Worm (Caenorhabditis elegans): ENCODE results near the gene clec-25.

Gene clec-25

DNA sequence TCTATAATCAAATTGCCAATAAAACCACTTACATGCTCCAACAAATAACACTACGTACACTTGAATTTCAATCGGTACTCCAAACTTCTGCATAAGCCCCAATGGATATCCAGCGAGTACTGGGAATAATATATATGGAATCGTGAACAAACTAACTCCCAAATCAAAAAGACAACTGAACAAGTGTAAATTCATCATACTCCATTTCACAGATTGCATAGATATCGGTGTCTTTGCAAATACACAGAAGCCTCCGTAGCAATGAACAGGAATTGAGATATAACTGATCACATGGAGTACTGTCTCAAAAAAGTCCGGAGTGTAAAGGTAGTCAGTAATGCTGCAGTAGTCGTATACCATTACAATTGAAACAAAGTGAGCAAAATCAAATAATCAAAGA lies 13.6 kb upstream of the clec-25 start, which contains the start of gene srh-214:
Gene srh-214, minus strand, starts transcription at position 360 of the 400 bp plus-strand sequence.
- TF ChIP-seq dao-5 (tag; optimal IDR thresholded peaks at IDR 0.05) (no peak), W03F9.2 (tag; optimal IDR thresholded peaks at IDR 0.05) (no peak), him-1 (tag; optimal IDR thresholded peaks at IDR 0.05) (no peak)

DNA sequence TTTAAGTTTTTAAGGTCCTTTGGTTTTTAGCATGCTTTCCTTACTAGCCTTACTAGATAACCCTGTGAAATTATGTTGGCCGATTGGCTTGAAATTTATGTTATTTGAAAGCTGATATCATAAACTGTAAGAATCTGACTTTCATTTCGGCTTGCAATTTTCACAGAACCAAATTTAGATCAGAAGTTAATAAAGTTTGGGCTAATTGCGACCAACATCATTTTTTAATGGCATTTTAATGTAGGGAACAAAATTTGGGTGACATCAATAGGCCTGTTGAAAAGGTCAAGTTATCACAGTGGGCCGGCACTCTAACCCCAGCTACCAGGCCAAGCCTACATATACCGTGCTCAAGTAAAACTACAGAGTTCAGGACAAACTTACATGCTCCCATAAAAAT lies 11.7 kb upstream of the clec-25 start:
- TF ChIP-seq dao-5 (tag; optimal IDR thresholded peaks at IDR 0.05) (no peak), W03F9.2 (tag; optimal IDR thresholded peaks at IDR 0.05) (no peak), him-1 (tag; optimal IDR thresholded peaks at IDR 0.05) (no peak)

DNA sequence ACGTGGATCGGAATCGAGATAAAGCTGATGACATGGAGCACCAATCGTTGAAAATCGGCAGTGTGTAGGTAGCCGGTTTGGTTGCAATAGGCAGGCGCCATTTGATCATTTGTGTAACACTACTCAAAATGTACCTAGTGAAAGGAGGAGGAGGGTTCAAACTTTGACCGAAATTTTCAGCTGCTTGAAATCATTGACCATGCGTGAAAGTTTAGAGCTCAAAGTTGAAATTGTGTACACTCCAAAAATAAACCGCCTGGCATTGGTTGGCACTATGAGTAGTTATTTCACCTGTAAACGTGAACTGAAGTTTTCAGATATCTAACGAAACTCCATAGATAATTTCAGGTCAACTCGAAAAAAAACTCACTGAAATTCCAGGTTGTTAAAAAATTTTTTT lies 11.1 kb upstream of the clec-25 start, which contains the start of gene srh-215:
Gene srh-215, minus strand, starts transcription at position 101 of the 400 bp plus-strand sequence.
- no peak for TF ChIP-seq dao-5 (tag; optimal IDR thresholded peaks at IDR 0.05)
- TF ChIP-seq W03F9.2 (tag; optimal IDR thresholded peaks at IDR 0.05): no peak
- TF ChIP-seq him-1 (tag; optimal IDR thresholded peaks at IDR 0.05): no peak

DNA sequence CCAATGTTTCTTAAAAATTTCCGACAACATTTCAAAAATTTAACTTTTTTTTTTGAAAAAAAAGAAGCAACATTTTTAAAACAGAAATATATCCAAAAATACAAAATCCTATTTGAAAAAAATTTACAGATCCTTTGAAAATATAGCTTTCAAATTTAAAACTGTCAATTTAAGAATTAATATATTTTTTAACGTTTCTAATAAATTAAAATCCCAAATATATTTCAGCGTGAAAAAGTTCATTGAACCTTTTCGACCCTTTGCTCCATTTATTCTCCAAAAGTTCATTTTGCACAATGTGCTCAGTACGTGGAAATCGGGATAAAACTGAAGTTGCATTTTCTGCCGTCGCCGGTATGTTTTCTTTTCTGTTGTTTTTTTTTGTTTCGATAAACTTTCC lies 10.2 kb upstream of the clec-25 start, which contains the start of gene phy-3:
Gene phy-3, plus strand, starts transcription at position 301 of the 400 bp plus-strand sequence.
- TF ChIP-seq him-1 (tag; optimal IDR thresholded peaks at IDR 0.05) (no peak), W03F9.2 (tag; optimal IDR thresholded peaks at IDR 0.05) (no peak), dao-5 (tag; optimal IDR thresholded peaks at IDR 0.05) (no peak)

DNA sequence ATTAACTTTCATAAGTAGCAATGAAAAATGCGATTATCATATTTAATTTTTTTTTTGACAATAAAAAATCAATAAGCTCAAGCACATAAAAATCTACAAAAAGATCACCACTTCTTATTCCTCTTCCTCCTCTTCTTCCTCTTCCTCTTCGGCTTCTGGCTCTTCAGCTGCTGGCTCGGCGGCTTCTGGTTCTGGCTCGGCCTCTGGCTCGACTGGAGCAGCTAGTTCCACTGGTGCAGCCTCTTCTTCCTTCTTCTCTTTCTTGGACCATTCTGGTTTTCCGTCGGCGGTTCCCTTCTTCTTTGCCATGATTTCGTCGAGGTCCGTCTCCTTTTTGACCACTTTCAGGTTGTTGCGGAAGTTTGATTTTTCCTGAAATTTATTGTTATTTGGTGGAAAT lies 9.4 kb upstream of the clec-25 start:
- no peak for TF ChIP-seq dao-5 (tag; optimal IDR thresholded peaks at IDR 0.05)
- TF ChIP-seq him-1 (tag; optimal IDR thresholded peaks at IDR 0.05): no peak
- TF ChIP-seq W03F9.2 (tag; optimal IDR thresholded peaks at IDR 0.05): no peak

DNA sequence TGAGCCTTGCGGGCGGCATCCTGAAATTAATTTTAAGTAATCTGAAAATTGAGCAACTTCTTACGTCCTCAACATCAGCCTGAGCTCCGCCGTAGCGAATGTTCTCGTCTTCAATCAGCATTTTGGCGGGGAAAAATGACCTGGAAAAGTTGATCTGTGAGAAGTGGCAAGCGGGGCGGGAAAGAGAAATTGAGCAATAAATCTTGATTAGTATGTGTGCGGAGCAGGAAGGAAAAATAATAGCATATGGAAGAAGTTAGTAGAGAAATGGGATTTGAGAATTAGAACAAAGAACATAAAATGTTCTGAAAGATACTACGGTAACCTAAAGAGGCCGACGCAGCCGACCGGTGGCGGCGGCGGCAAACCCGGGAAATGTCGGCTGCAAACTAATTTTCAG lies 8.1 kb upstream of the clec-25 start, which contains the start of gene tni-3:
Gene tni-3, minus strand, starts transcription at position 140 of the 400 bp plus-strand sequence.
- no peak for TF ChIP-seq him-1 (tag; optimal IDR thresholded peaks at IDR 0.05)
- no peak for TF ChIP-seq dao-5 (tag; optimal IDR thresholded peaks at IDR 0.05)
- no peak for TF ChIP-seq W03F9.2 (tag; optimal IDR thresholded peaks at IDR 0.05)

DNA sequence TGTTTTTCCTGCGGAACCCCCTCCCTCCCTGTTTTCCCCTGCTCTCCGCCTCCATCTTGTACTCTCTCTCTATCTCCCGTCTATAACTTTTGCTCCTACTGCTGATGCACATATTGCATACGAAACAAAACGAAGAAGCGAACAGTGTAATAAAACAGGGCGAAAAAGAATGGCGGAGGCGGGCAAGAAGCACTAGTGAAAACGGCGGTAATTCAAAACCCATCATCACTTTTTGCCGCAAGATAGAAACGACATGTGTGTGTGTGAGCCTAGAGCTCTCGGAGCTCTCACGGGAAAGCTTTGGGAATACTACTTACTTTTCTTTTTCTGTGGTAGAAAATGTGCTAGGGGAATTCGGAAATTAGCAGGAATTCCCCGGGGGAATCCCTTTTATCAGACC lies 6.9 kb upstream of the clec-25 start:
- TF ChIP-seq dao-5 (tag; optimal IDR thresholded peaks at IDR 0.05): no peak
- no peak for TF ChIP-seq him-1 (tag; optimal IDR thresholded peaks at IDR 0.05)
- TF ChIP-seq W03F9.2 (tag; optimal IDR thresholded peaks at IDR 0.05): no peak

DNA sequence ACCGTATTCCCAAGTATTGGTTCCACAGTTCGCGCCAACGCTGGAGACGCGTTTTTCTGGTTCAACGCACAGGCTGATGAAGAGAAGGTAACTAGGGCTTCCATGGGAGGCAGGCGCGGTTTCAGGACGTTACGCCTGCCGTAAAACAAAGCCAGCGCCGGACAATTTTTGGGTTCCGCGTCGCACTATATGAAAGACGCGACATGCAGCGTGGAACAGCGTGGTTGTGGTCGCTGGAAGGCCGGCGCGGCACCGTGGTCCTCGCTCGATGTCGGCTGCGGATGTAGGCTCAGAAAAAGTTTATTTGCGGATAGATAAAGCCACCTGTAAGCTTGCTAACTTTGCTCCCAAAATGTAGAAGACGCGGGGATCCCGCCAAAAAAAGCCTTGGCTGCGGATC lies 4.6 kb upstream of the clec-25 start:
- TF ChIP-seq him-1 (tag; optimal IDR thresholded peaks at IDR 0.05) (no peak), dao-5 (tag; optimal IDR thresholded peaks at IDR 0.05) (no peak), W03F9.2 (tag; optimal IDR thresholded peaks at IDR 0.05) (no peak)

DNA sequence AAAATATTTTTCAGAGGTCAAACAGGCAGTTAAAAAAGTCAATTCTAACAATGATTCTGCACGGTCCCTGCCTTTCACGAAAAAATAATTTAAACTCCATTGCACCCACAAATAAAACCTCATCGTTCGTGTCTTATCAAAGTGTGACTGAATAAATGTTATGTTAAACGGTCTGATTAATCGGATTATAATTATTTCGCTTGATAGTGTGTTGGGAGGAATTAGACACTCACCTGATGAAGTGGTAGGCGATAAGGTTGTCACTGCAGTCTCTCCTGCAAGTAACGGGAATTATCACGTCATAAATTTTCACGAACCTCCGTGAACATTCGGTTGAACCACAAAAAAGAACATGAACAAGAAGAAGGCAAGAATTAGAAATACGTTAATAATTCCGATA lies 2.8 kb upstream of the clec-25 start:
- TF ChIP-seq him-1 (tag; optimal IDR thresholded peaks at IDR 0.05) (no peak), dao-5 (tag; optimal IDR thresholded peaks at IDR 0.05) (no peak), W03F9.2 (tag; optimal IDR thresholded peaks at IDR 0.05) (no peak)

DNA sequence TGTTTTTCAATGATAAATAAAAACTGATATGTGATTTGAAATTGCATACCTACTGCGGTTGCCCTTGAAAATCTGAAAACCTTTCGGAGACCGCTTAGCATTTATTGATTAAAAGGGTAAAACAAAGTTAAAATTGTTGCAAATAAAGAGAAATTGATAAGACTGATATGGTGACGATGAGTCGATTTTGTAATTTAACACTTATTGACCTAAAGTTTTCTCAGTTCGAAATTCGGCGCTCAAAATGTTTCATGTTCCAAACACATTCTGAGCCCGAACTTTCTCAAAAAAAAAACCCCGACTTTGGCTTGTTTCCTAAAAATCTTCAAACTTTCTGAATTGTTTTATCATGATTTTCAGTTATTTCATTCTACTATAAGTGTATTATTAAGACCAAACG lies 2.1 kb upstream of the clec-25 start, which contains the start of gene clec-40:
Gene clec-40, minus strand, starts transcription at position 101 of the 400 bp plus-strand sequence.
- no peak for TF ChIP-seq him-1 (tag; optimal IDR thresholded peaks at IDR 0.05)
- no peak for TF ChIP-seq dao-5 (tag; optimal IDR thresholded peaks at IDR 0.05)
- no peak for TF ChIP-seq W03F9.2 (tag; optimal IDR thresholded peaks at IDR 0.05)

DNA sequence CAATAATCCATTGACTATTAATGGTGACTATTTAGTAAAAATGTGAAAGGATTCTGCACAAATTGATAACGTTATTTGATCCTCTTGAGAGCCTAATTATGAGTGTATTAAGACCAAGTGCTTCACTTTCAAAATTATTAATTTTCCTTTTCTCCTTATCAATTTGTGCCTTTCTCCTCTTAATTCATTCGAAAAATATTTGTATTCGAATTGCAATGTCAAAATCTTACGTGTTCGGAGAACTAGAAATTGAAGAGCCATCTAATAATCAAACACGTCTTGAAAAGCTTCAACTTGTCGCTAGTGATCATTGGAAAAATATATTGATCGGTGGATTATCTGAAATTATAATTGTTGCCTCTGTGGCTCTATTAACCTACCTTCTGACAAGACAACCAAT lies 5.5 kb downstream of the clec-25 start, which contains the start of the genes clec-36 and clec-26:
Gene clec-36, minus strand, starts transcription at position 101 of the 400 bp plus-strand sequence.
Gene clec-26, plus strand, starts transcription at position 114 of the 400 bp plus-strand sequence.
- TF ChIP-seq W03F9.2 (tag; optimal IDR thresholded peaks at IDR 0.05): no peak
- TF ChIP-seq dao-5 (tag; optimal IDR thresholded peaks at IDR 0.05): no peak
- TF ChIP-seq him-1 (tag; optimal IDR thresholded peaks at IDR 0.05): no peak

DNA sequence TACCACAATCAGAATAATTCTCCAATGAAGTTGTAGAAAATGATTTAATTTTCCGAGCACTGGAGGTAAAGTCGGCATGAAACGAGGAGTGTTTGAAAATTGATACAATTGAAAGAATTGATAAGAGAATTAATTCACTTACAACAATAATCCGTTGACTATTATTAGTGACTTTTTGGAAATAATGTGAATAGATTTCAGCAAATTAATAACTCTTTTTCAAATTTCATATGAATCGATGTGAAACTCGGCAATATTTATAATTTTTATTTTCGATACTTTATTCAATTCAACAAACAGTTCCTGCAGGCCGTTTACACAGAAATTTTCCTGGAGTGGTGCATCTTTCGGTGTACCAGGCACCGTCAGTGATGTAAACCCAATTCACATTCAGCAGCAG lies 9.0 kb downstream of the clec-25 start, which contains the start of gene clec-37:
Gene clec-37, minus strand, starts transcription at position 101 of the 400 bp plus-strand sequence.
- no peak for TF ChIP-seq dao-5 (tag; optimal IDR thresholded peaks at IDR 0.05)
- TF ChIP-seq him-1 (tag; optimal IDR thresholded peaks at IDR 0.05): no peak
- TF ChIP-seq W03F9.2 (tag; optimal IDR thresholded peaks at IDR 0.05): no peak

DNA sequence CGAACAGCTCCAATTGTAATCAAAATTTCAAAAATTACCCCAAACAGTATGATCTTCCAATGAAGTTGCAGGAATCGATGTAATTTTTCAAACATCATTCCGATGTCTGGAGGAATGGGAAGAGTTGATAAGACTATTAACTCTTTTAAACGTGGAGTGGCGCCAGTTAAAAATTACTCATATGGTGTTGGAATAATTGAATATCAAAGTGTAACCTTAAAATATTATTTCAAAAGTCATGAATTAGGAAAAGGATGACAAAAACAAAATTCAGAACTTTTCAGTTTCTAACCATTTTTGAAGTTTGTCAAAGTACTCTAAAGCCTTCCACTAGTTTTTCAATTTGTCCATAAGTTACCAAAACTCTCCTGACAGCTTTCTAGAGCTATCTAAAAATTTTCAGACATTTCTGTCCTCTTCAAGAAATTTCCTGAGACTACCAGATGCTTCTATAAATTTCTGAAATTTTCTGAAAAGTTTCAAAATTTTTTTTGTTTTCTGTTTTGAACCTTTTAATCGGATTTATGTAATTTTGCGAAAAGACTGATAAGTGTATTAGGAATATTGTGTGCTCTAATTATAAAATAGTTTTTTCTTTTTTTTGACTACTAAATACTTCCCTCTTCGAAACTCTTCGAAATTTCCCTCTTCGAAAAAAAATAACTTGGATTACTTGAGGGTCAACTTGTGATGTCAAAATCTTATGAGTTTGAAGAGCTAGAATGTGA lies 11.1 kb downstream of the clec-25 start, which contains the start of the genes clec-35 and clec-27:
Gene clec-35, minus strand, starts transcription at position 101 of the 728 bp plus-strand sequence.
Gene clec-27, plus strand, starts transcription at position 678 of the 728 bp plus-strand sequence.
- TF ChIP-seq him-1 (tag; optimal IDR thresholded peaks at IDR 0.05) (no peak), dao-5 (tag; optimal IDR thresholded peaks at IDR 0.05) (no peak), W03F9.2 (tag; optimal IDR thresholded peaks at IDR 0.05) (no peak)

DNA sequence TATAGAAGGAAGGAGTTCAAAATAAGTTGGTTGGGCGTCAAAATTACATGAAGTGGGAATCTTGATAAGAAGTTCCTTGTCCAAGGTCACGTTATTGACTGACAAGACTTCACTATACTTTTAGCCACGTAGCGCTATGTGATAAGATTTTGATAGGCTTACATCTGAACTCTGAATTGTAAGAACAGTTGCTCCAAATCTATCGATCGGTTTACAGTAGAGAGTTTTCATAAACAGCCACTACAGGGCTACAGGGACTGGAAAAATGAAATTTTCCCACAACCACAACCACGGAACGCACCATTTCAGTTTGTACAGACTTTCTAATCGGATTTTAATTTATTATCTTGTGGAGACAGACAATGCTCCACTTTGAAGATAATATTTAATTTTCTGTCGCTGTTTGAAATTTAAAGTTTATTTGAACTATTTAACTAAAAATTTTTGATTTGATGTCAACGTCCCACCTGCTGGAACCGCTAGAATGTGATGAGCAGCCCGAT lies 15.0 kb downstream of the clec-25 start, which contains the start of the genes clec-31 and clec-22:
Gene clec-31, minus strand, starts transcription at position 101 of the 503 bp plus-strand sequence.
Gene clec-22, plus strand, starts transcription at position 453 of the 503 bp plus-strand sequence.
- no peak for TF ChIP-seq W03F9.2 (tag; optimal IDR thresholded peaks at IDR 0.05)
- no peak for TF ChIP-seq dao-5 (tag; optimal IDR thresholded peaks at IDR 0.05)
- no peak for TF ChIP-seq him-1 (tag; optimal IDR thresholded peaks at IDR 0.05)
